Worm (Caenorhabditis elegans) whole organism, L4 larva: ENCODE results near the gene C05A2.4.

Experiments
- ZK546.5 ChIP-seq, 2 experiments: sonication (generic microtip); optimal IDR thresholded peaks; 2 replicates each; lab custom pipeline; 2017; ENCODE audit warnings: missing biosample characterization in 2 of 2, missing genetic modification characterization in 2 of 2
- ama-1 ChIP-seq: fragments of 150-350 bp; optimal IDR thresholded peaks from 2 replicates; lab custom pipeline; 2014; ENCODE audit warnings: inconsistent platforms, mixed read lengths
- lin-13 ChIP-seq: fragments of 150-350 bp; optimal IDR thresholded peaks from 2 replicates; lab custom pipeline; 2014; ENCODE audit warnings: missing biosample characterization, missing genetic modification reagents, missing genetic modification characterization
- lsy-2 ChIP-seq, 2 experiments: fragments of 150-350 bp in 1 of 2; sonication (generic microtip) in 1 of 2; optimal IDR thresholded peaks; 2 replicates each; lab custom pipeline; 2014 to 2017; ENCODE audit warnings: missing biosample characterization in 2 of 2, missing genetic modification characterization in 2 of 2
- mdl-1 ChIP-seq, 2 experiments: fragments of 150-350 bp in 1 of 2; sonication (generic microtip) in 1 of 2; optimal IDR thresholded peaks; 2 replicates each; lab custom pipeline; 2014 to 2017; ENCODE audit warnings: missing biosample characterization in 2 of 2, missing genetic modification characterization in 2 of 2
- nhr-28 ChIP-seq: fragments of 150-350 bp; optimal IDR thresholded peaks from 2 replicates; lab custom pipeline; 2014; ENCODE audit warnings: missing biosample characterization, missing genetic modification characterization
- pqm-1 ChIP-seq: sonication (generic microtip); optimal IDR thresholded peaks from 2 replicates; lab custom pipeline; 2017; ENCODE audit warnings: missing biosample characterization, missing genetic modification characterization
- snpc-4 ChIP-seq: fragments of 150-350 bp; optimal IDR thresholded peaks from 2 replicates; lab custom pipeline; 2014; ENCODE audit warnings: missing biosample characterization, missing genetic modification characterization

DNA sequence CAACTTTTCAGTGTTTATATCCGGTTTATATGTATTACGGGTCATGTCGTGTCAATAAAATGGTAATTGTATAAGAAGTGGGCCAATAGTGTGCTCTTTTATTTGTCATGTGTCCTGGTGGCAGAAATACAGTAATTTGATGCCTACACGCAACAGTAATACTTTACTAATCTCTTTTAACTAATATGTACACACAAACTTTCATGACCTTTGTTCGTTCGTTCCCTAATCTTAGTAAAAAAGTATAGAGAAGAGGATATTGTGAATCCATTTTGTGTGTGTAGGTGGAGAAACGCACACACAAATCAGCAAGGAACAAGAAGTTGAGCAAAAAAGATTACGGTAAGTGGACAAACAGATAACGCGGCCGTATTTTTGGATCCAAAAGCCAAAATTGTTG, 24.5 kb upstream of the C05A2.4 start:
- TF ChIP-seq mdl-1 (tag; optimal IDR thresholded peaks at IDR 0.05; lab: Kevin White, UChicago): no peak
- no peak for TF ChIP-seq ZK546.5 (tag; optimal IDR thresholded peaks at IDR 0.05; lab: Kevin White, UChicago)
- TF ChIP-seq pqm-1 (tag; lab: Kevin White, UChicago): no peak
- no peak for TF ChIP-seq snpc-4 (tag; lab: Kevin White, UChicago)
- TF ChIP-seq lin-13 (GFP tag; lab: Kevin White, UChicago): no peak
- TF ChIP-seq lsy-2 (tag; optimal IDR thresholded peaks at IDR 0.05; lab: Kevin White, UChicago): no peak
- no peak for TF ChIP-seq nhr-28 (tag; lab: Kevin White, UChicago)
- no peak for TF ChIP-seq ama-1
